Worm (Caenorhabditis elegans) whole organism, late embryonic: ENCODE data around the gene str-264.

Source experiments
- F13H6.1 ChIP-seq: sonication (generic microtip); optimal IDR thresholded peaks from 2 replicates; lab custom pipeline; 2016; ENCODE audit warnings: missing genetic modification characterization, missing compliant biosample characterization
- ama-1 ChIP-seq: fragments of 150-350 bp; optimal IDR thresholded peaks from 2 replicates; lab custom pipeline; 2014
- ceh-31 ChIP-seq: sonication (generic microtip); optimal IDR thresholded peaks from 2 replicates; lab custom pipeline; 2016; ENCODE audit warnings: missing genetic modification characterization, missing compliant biosample characterization
- dve-1 ChIP-seq: sonication (generic microtip); optimal IDR thresholded peaks from 2 replicates; lab custom pipeline; 2017; ENCODE audit warnings: antibody characterized with exemption, mild to moderate bottlenecking, missing genetic modification characterization, missing compliant biosample characterization
- fkh-10 ChIP-seq: fragments of 150-350 bp; optimal IDR thresholded peaks from 2 replicates; lab custom pipeline; 2014; ENCODE audit warnings: missing biosample characterization, missing genetic modification reagents, missing genetic modification characterization
- nfya-1 ChIP-seq: sonication (generic microtip); optimal IDR thresholded peaks from 2 replicates; lab custom pipeline; 2017; ENCODE audit warnings: missing genetic modification characterization, mild to moderate bottlenecking, missing compliant biosample characterization, antibody characterized with exemption, moderate library complexity
- pag-3 ChIP-seq: sonication (generic microtip); optimal IDR thresholded peaks from 2 replicates; lab custom pipeline; 2016; ENCODE audit warnings: missing compliant biosample characterization, missing genetic modification characterization, borderline replicate concordance

- no peak for TF ChIP-seq nfya-1
- TF ChIP-seq F13H6.1 (tag; lab: Kevin White, UChicago), result no peak
- TF ChIP-seq ceh-31 (tag; lab: Kevin White, UChicago), result no peak
- no peak for TF ChIP-seq fkh-10 (GFP tag; lab: Kevin White, UChicago)
- TF ChIP-seq pag-3 (tag; lab: Kevin White, UChicago), result no peak
- no peak for TF ChIP-seq dve-1 (tag; lab: Kevin White, UChicago)
- no peak for TF ChIP-seq ama-1 (lab: Kevin White, UChicago)
These were observed 11.2 kb upstream of the str-264 start for ce11 chrV:15503603-15504002.
